Worm (Caenorhabditis elegans): ENCODE data around the gene F40G9.12.

DNA sequence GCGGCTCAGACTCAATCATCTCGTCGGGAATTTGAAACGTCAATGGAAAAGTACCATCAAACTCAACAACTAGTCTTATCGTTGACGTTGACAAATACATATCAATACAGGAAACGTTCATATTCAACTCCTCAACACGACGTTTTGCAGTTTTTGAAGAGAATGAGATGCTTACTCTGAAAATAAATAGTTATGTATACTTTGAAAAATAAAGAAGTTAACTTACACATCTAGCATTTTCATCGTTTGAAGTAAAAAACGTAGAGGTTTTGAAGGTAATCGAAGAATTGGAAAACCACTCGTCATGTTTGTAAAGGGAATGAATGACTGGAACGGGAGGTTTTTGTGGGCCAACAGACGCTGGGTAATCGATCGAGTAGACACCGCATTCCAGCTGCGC is 30.7 kb upstream of the F40G9.12 start, which contains the start of gene fbxb-81:
- TF ChIP-seq hlh-13 (GFP tag; optimal IDR thresholded peaks at IDR 0.05) = no peak
- TF ChIP-seq nhr-232 (tag; optimal IDR thresholded peaks at IDR 0.05) = no peak

Measured in whole organism, late embryonic.